Worm (Caenorhabditis elegans) whole organism, midembryonic: ENCODE data around the gene F53E10.1.

Source experiments
- T22C8.4 ChIP-seq: fragments of 200-800 bp; sonication (Bioruptor generic); IDR thresholded peaks from 2 replicates; pipeline ENCODE4 v1.3.6; 2022; ENCODE audit warnings: missing genetic modification characterization, missing compliant biosample characterization
- klf-2 ChIP-seq: fragments of 200-800 bp; sonication (Bioruptor generic); conservative IDR thresholded peaks from 2 replicates; pipeline ENCODE4 v1.3.6; 2022; ENCODE audit warnings: missing genetic modification reagents, missing genetic modification characterization, missing compliant biosample characterization
- tab-1 ChIP-seq: fragments of 200-800 bp; sonication (Bioruptor generic); IDR thresholded peaks from 2 replicates; pipeline ENCODE4 v1.3.6; 2022; ENCODE audit warnings: missing genetic modification characterization, missing compliant biosample characterization

DNA sequence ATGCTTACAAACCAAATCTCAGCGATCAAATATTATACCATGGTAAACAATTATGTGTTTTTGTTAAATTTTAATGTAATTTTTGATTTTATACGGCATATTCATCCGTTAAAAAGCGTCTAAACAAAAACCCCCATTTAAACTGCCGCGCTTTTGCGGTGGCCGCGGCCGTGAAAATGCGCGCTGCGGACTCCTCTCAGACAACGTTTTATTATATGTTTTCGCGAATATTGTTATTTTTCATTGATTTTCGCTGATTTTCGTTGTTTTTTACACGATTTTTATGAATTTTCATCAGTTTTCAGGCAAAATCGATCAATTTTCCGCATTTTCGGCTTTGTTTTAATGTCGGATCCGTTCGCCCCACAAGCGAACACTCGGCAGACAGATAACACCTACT lies 23.4 kb downstream of the F53E10.1 start, which contains the start of gene W02H5.19:
- TF ChIP-seq tab-1 (GFP tag; lab: Robert Waterston, UW) (no peak), T22C8.4 (GFP tag; lab: Robert Waterston, UW) (0 out of 2 replicates have a peak, but pooled peaks have one; percentile 33), klf-2 (GFP tag; lab: Robert Waterston, UW) (no peak)
